Fruit fly (Drosophila melanogaster) whole organism, embryonic: ENCODE data around the gene Ser.

Experiments
- Atf-2 ChIP-seq: fragments of 200-800 bp; sonication (Bioruptor generic); optimal IDR thresholded peaks from 2 replicates; lab custom pipeline; 2016; ENCODE audit warnings: missing biosample characterization, missing genetic modification characterization
- Atf6 ChIP-seq: fragments of 200-800 bp; sonication (Bioruptor generic); IDR thresholded peaks from 2 replicates; pipeline ENCODE4 v1.3.6; 2022; ENCODE audit warnings: missing biosample characterization, missing genetic modification characterization
- B-H2 ChIP-seq: fragments of 200-800 bp; sonication (Bioruptor generic); optimal IDR thresholded peaks from 2 replicates; lab custom pipeline; 2018; ENCODE audit warnings: missing biosample characterization, mild to moderate bottlenecking, missing genetic modification characterization
- CG11093 ChIP-seq: fragments of 200-800 bp; sonication (Bioruptor generic); IDR thresholded peaks from 3 replicates; pipeline ENCODE4 v1.3.6; 2022; ENCODE audit warnings: missing biosample characterization, missing genetic modification characterization
- CG11456 ChIP-seq: fragments of 200-800 bp; sonication (Bioruptor generic); IDR thresholded peaks from 3 replicates; pipeline ENCODE4 v1.3.6; 2022; ENCODE audit warnings: missing biosample characterization, missing genetic modification characterization
- CG11723 ChIP-seq: fragments of 200-800 bp; sonication (Bioruptor generic); optimal IDR thresholded peaks from 2 replicates; lab custom pipeline; 2017; ENCODE audit warnings: missing biosample characterization, mild to moderate bottlenecking, missing genetic modification characterization
- CG12236 ChIP-seq: fragments of 200-800 bp; sonication (Bioruptor generic); optimal IDR thresholded peaks from 2 replicates; lab custom pipeline; 2016; ENCODE audit warnings: missing biosample characterization, missing genetic modification characterization
- CG12391 ChIP-seq: fragments of 200-800 bp; sonication (Bioruptor generic); optimal IDR thresholded peaks from 3 replicates; lab custom pipeline; 2018; ENCODE audit warnings: missing biosample characterization, mild to moderate bottlenecking, missing genetic modification characterization, moderate library complexity
- CG17802 ChIP-seq: fragments of 200-800 bp; sonication (Bioruptor generic); optimal IDR thresholded peaks from 2 replicates; lab custom pipeline; 2018; ENCODE audit warnings: missing biosample characterization, mild to moderate bottlenecking, missing genetic modification characterization, moderate library complexity
- CG1792 ChIP-seq: fragments of 200-800 bp; sonication (Bioruptor generic); optimal IDR thresholded peaks from 2 replicates; lab custom pipeline; 2016; ENCODE audit warnings: missing biosample characterization, missing genetic modification characterization
- CG18011 ChIP-seq: fragments of 200-800 bp; sonication (Bioruptor generic); optimal IDR thresholded peaks from 2 replicates; lab custom pipeline; 2017; ENCODE audit warnings: missing biosample characterization, missing genetic modification characterization, mild to moderate bottlenecking, moderate library complexity, missing genotype
- CG18262 ChIP-seq: fragments of 200-800 bp; optimal IDR thresholded peaks from 3 replicates; lab custom pipeline; 2019; ENCODE audit warnings: missing biosample characterization, mild to moderate bottlenecking, missing genetic modification characterization, moderate library complexity
- CG2712 ChIP-seq: fragments of 200-800 bp; optimal IDR thresholded peaks from 3 replicates; lab custom pipeline; 2019; ENCODE audit warnings: missing biosample characterization, mild to moderate bottlenecking, missing genetic modification characterization, moderate library complexity
- CG31224 ChIP-seq: fragments of 200-800 bp; sonication (Bioruptor generic); IDR thresholded peaks from 2 replicates; pipeline ENCODE4 v1.3.6; 2022; ENCODE audit warnings: missing biosample characterization, missing genetic modification characterization
- CG33557 ChIP-seq: fragments of 200-800 bp; sonication (Bioruptor generic); optimal IDR thresholded peaks from 2 replicates; lab custom pipeline; 2019; ENCODE audit warnings: missing biosample characterization, mild to moderate bottlenecking, missing genetic modification characterization, moderate library complexity
- CG34376 ChIP-seq: fragments of 200-800 bp; sonication (Bioruptor generic); optimal IDR thresholded peaks from 2 replicates; lab custom pipeline; 2018; ENCODE audit warnings: missing biosample characterization, mild to moderate bottlenecking, missing genetic modification characterization
- CG3847 ChIP-seq: fragments of 200-800 bp; sonication (Bioruptor generic); IDR thresholded peaks from 2 replicates; pipeline ENCODE4 v1.3.6; 2022; ENCODE audit warnings: missing biosample characterization, missing genetic modification characterization
- CG3995 ChIP-seq: fragments of 200-800 bp; sonication (Bioruptor generic); optimal IDR thresholded peaks from 3 replicates; lab custom pipeline; 2016; ENCODE audit warnings: missing biosample characterization, missing genetic modification characterization
- CG42726 ChIP-seq: fragments of 200-800 bp; sonication (Bioruptor generic); IDR thresholded peaks from 2 replicates; pipeline ENCODE4 v1.3.6; 2022; ENCODE audit warnings: missing biosample characterization, missing genetic modification characterization; ENCODE audit not compliant: partially characterized antibody
- CG7372 ChIP-seq: fragments of 200-800 bp; sonication (Bioruptor generic); IDR thresholded peaks from 2 replicates; pipeline ENCODE4 v1.3.6; 2022; ENCODE audit warnings: missing biosample characterization, missing genetic modification characterization
- CG8281 ChIP-seq: fragments of 200-800 bp; sonication (Bioruptor generic); optimal IDR thresholded peaks from 2 replicates; lab custom pipeline; 2018; ENCODE audit warnings: missing biosample characterization, mild to moderate bottlenecking, missing genetic modification characterization, moderate library complexity
- CG8388 ChIP-seq: fragments of 200-800 bp; sonication (Bioruptor generic); optimal IDR thresholded peaks from 2 replicates; lab custom pipeline; 2019; ENCODE audit warnings: missing biosample characterization, mild to moderate bottlenecking, missing genetic modification characterization, moderate library complexity
- CG9797 ChIP-seq: fragments of 200-800 bp; sonication (Bioruptor generic); optimal IDR thresholded peaks from 3 replicates; lab custom pipeline; 2018; ENCODE audit warnings: missing biosample characterization, mild to moderate bottlenecking, missing genetic modification characterization
- Dfd ChIP-seq, 2 experiments: fragments of >200 bp; optimal IDR thresholded peaks; 2 replicates each; lab custom pipeline; 2017; ENCODE audit warnings: missing biosample characterization in 2 of 2, missing genetic modification characterization in 2 of 2
- HLH3B ChIP-seq: fragments of 200-800 bp; sonication (Bioruptor generic); IDR thresholded peaks from 2 replicates; pipeline ENCODE4 v1.3.6; 2022; ENCODE audit warnings: missing biosample characterization, missing genetic modification characterization
- HLHmδ ChIP-seq: fragments of 200-800 bp; sonication (Bioruptor generic); optimal IDR thresholded peaks from 2 replicates; lab custom pipeline; 2018; ENCODE audit warnings: missing biosample characterization, mild to moderate bottlenecking, missing genetic modification characterization, moderate library complexity
- Hand ChIP-seq: fragments of 200-800 bp; sonication (Bioruptor generic); optimal IDR thresholded peaks from 2 replicates; lab custom pipeline; 2017; ENCODE audit warnings: mild to moderate bottlenecking, missing biosample characterization, missing genetic modification reagents, missing genetic modification characterization
- PHDP ChIP-seq: fragments of 200-800 bp; sonication (Bioruptor generic); optimal IDR thresholded peaks from 3 replicates; lab custom pipeline; 2018; ENCODE audit warnings: missing biosample characterization, mild to moderate bottlenecking, missing genetic modification characterization, moderate library complexity
- Sry-β ChIP-seq: fragments of 200-800 bp; sonication (Bioruptor generic); optimal IDR thresholded peaks from 2 replicates; lab custom pipeline; 2018; ENCODE audit warnings: missing biosample characterization, mild to moderate bottlenecking, missing genetic modification characterization, moderate library complexity
- TFAM ChIP-seq: fragments of 200-800 bp; sonication (Bioruptor generic); optimal IDR thresholded peaks from 2 replicates; lab custom pipeline; 2017; ENCODE audit warnings: missing biosample characterization, missing genetic modification characterization, inconsistent platforms
- Usf ChIP-seq: fragments of 200-800 bp; sonication (Bioruptor generic); optimal IDR thresholded peaks from 2 replicates; lab custom pipeline; 2017; ENCODE audit warnings: missing genotype, missing biosample characterization, missing genetic modification characterization
- abd-A ChIP-seq: fragments of 200-800 bp; sonication (Bioruptor generic); optimal IDR thresholded peaks from 3 replicates; lab custom pipeline; 2019; ENCODE audit warnings: missing biosample characterization, mild to moderate bottlenecking, missing genetic modification characterization, moderate library complexity
- bab2 ChIP-seq: fragments of 200-800 bp; sonication (Bioruptor generic); optimal IDR thresholded peaks from 2 replicates; lab custom pipeline; 2016; ENCODE audit warnings: missing biosample characterization, missing genetic modification characterization
- br ChIP-seq: fragments of >200 bp; optimal IDR thresholded peaks from 2 replicates; lab custom pipeline; 2017
- cas ChIP-seq: fragments of 200-800 bp; sonication (Bioruptor generic); IDR thresholded peaks from 2 replicates; pipeline ENCODE4 v1.3.6; 2022; ENCODE audit warnings: missing biosample characterization, missing genetic modification characterization
- cg ChIP-seq: fragments of 200-800 bp; sonication (Bioruptor generic); optimal IDR thresholded peaks from 3 replicates; lab custom pipeline; 2019; ENCODE audit warnings: missing biosample characterization, mild to moderate bottlenecking, missing genetic modification characterization, moderate library complexity
- ci ChIP-seq: fragments of 200-800 bp; sonication (Bioruptor generic); IDR thresholded peaks from 3 replicates; pipeline ENCODE4 v1.3.6; 2022; ENCODE audit warnings: missing biosample characterization, missing genetic modification characterization
- da ChIP-seq: fragments of 200-800 bp; sonication (Bioruptor generic); optimal IDR thresholded peaks from 2 replicates; lab custom pipeline; 2016; ENCODE audit warnings: missing biosample characterization, missing genetic modification characterization
- eve ChIP-seq, 2 experiments: fragments of >200 bp; optimal IDR thresholded peaks; 2 replicates each; lab custom pipeline; 2017; ENCODE audit warnings: missing biosample characterization in 2 of 2, missing genetic modification characterization in 2 of 2
- fd102C ChIP-seq: fragments of 200-800 bp; sonication (Bioruptor generic); optimal IDR thresholded peaks from 2 replicates; lab custom pipeline; 2018; ENCODE audit warnings: missing biosample characterization, mild to moderate bottlenecking, missing genetic modification characterization, moderate library complexity
- gsb-n ChIP-seq: fragments of 200-800 bp; sonication (Bioruptor generic); optimal IDR thresholded peaks from 3 replicates; lab custom pipeline; 2018; ENCODE audit warnings: missing biosample characterization, mild to moderate bottlenecking, missing genetic modification characterization
- ham ChIP-seq: fragments of 200-800 bp; sonication (Bioruptor generic); IDR thresholded peaks from 2 replicates; pipeline ENCODE4 v1.3.6; 2022; ENCODE audit warnings: missing biosample characterization, missing genetic modification characterization
- jumu ChIP-seq: fragments of 200-800 bp; sonication (Bioruptor generic); optimal IDR thresholded peaks from 3 replicates; lab custom pipeline; 2016; ENCODE audit warnings: missing biosample characterization, missing genetic modification characterization
- nom ChIP-seq: fragments of 200-800 bp; sonication (Bioruptor generic); optimal IDR thresholded peaks from 2 replicates; lab custom pipeline; 2017; ENCODE audit warnings: missing biosample characterization, missing genetic modification characterization, mild to moderate bottlenecking, moderate library complexity, missing genetic modification reagents
- pb ChIP-seq: fragments of 200-800 bp; sonication (Bioruptor generic); optimal IDR thresholded peaks from 3 replicates; lab custom pipeline; 2016; ENCODE audit warnings: missing biosample characterization, missing genetic modification characterization
- ro ChIP-seq: fragments of 200-800 bp; sonication (Bioruptor generic); IDR thresholded peaks from 2 replicates; pipeline ENCODE4 v1.3.6; 2022; ENCODE audit warnings: missing biosample characterization, missing genetic modification characterization
- schlank ChIP-seq: fragments of 200-800 bp; sonication (Bioruptor generic); optimal IDR thresholded peaks from 2 replicates; lab custom pipeline; 2018; ENCODE audit warnings: missing biosample characterization, mild to moderate bottlenecking, missing genetic modification characterization
- sd ChIP-seq: fragments of 200-800 bp; sonication (Bioruptor generic); optimal IDR thresholded peaks from 3 replicates; lab custom pipeline; 2018; ENCODE audit warnings: missing biosample characterization, mild to moderate bottlenecking, missing genetic modification characterization, moderate library complexity
- tap ChIP-seq: fragments of 200-800 bp; optimal IDR thresholded peaks from 3 replicates; lab custom pipeline; 2019; ENCODE audit warnings: missing biosample characterization, mild to moderate bottlenecking, missing genetic modification characterization, moderate library complexity
- tgo ChIP-seq: fragments of 200-800 bp; sonication (Bioruptor generic); IDR thresholded peaks from 3 replicates; pipeline ENCODE4 v1.3.6; 2022; ENCODE audit warnings: missing biosample characterization, missing genetic modification characterization

Gene Ser

dm6 chr3R:27152129-27152968 is 41.7 kb downstream of the Ser start (continued):
- TF ChIP-seq cg (GFP tag; lab: Kevin White, UChicago), result no peak
- no peak for TF ChIP-seq CG34376 (GFP tag; lab: Kevin White, UChicago)
- no peak for TF ChIP-seq eve (GFP tag; optimal IDR thresholded peaks at IDR 0.05; lab: Kevin White, UChicago)
- TF ChIP-seq gsb-n, result peak; percentile 6
- peak; percentile 70 for TF ChIP-seq PHDP
- TF ChIP-seq schlank (tag; lab: Kevin White, UChicago), result peak; percentile 49
- no peak for TF ChIP-seq ci (GFP tag; lab: Robert Waterston, UW)
- TF ChIP-seq ro, result no peak
- no peak for TF ChIP-seq B-H2 (GFP tag; lab: Kevin White, UChicago)
- TF ChIP-seq CG8281, result no peak
- TF ChIP-seq ham (GFP tag; lab: Robert Waterston, UW), result no peak
- TF ChIP-seq CG18011 (GFP tag; lab: Kevin White, UChicago), result peak; percentile 19
- no peak for TF ChIP-seq br (lab: Kevin White, UChicago)
- TF ChIP-seq Atf-2 (GFP tag; lab: Kevin White, UChicago), result no peak
- TF ChIP-seq cas, result no peak
- TF ChIP-seq sd (tag; lab: Kevin White, UChicago), result peak; percentile 59
- TF ChIP-seq CG9797 (GFP tag; lab: Kevin White, UChicago), result no peak
- TF ChIP-seq CG2712 (tag; lab: Kevin White, UChicago), result peak; percentile 56
- TF ChIP-seq TFAM (GFP tag; lab: Kevin White, UChicago), result no peak
- no peak for TF ChIP-seq HLHmδ (GFP tag; lab: Kevin White, UChicago)
- no peak for TF ChIP-seq CG11723
- TF ChIP-seq Dfd (GFP tag; optimal IDR thresholded peaks at IDR 0.05; lab: Kevin White, UChicago), result no peak
- peak; percentile 42 for TF ChIP-seq HLH3B (GFP tag; lab: Robert Waterston, UW)
- no peak for TF ChIP-seq CG11093 (GFP tag; lab: Robert Waterston, UW)
- TF ChIP-seq abd-A (tag; lab: Kevin White, UChicago), result no peak
- TF ChIP-seq CG42726 (GFP tag; lab: Robert Waterston, UW), result no peak
- TF ChIP-seq CG1792 (GFP tag; lab: Kevin White, UChicago), result no peak
- TF ChIP-seq CG11456 (GFP tag; lab: Robert Waterston, UW), result no peak
- TF ChIP-seq da (GFP tag; lab: Kevin White, UChicago), result no peak
- peak; percentile 50 for TF ChIP-seq jumu
- TF ChIP-seq fd102C (GFP tag; lab: Kevin White, UChicago), result no peak
- no peak for TF ChIP-seq CG17802 (tag; lab: Kevin White, UChicago)
- no peak for TF ChIP-seq pb
- TF ChIP-seq CG7372 (GFP tag; lab: Robert Waterston, UW), result 0 out of 2 replicates have a peak, but pooled peaks have one; percentile 19
- peak; percentile 4 for TF ChIP-seq Usf (GFP tag; lab: Kevin White, UChicago)
- no peak for TF ChIP-seq tgo (GFP tag; lab: Robert Waterston, UW)
- peak; percentile 52 for TF ChIP-seq CG12391 (tag; lab: Kevin White, UChicago)
- TF ChIP-seq Sry-β (GFP tag; lab: Kevin White, UChicago), result no peak
- TF ChIP-seq CG33557, result no peak
- TF ChIP-seq CG3847 (GFP tag; lab: Robert Waterston, UW), result peak; percentile 29; the same call in 1 of the 2 replicates
- peak; percentile 27 for TF ChIP-seq CG8388 (GFP tag; lab: Kevin White, UChicago)
- peak; percentile 29 for TF ChIP-seq CG18262 (tag; lab: Kevin White, UChicago)
- peak; percentile 20 for TF ChIP-seq tap (tag; lab: Kevin White, UChicago)
- TF ChIP-seq nom (GFP tag; lab: Kevin White, UChicago), result no peak
- TF ChIP-seq bab2, result peak; percentile 57
- no peak for TF ChIP-seq Atf6 (GFP tag; lab: Robert Waterston, UW)
- TF ChIP-seq CG12236, result no peak
- TF ChIP-seq CG31224 (GFP tag; lab: Robert Waterston, UW), result 0 out of 2 replicates have a peak, but pooled peaks have one; percentile 23
- no peak for TF ChIP-seq Hand
- no peak for TF ChIP-seq CG3995 (GFP tag; lab: Kevin White, UChicago)
